Worm (Caenorhabditis elegans) whole organism, L4 larva: ENCODE measurements around the gene C06B3.7.

ENCODE experiments used
- snpc-4 ChIP-seq: fragments of 150-350 bp; optimal IDR thresholded peaks from 2 replicates; lab custom pipeline; 2014; ENCODE audit warnings: missing biosample characterization, missing genetic modification characterization
- zag-1 ChIP-seq: fragments of 150-350 bp; optimal IDR thresholded peaks from 2 replicates; lab custom pipeline; 2014; ENCODE audit warnings: missing biosample characterization, missing genetic modification characterization
- zfp-3 ChIP-seq: fragments of 200-800 bp; sonication (Bioruptor generic); conservative IDR thresholded peaks from 2 replicates; pipeline ENCODE4 v1.3.6; 2022; ENCODE audit warnings: missing genetic modification reagents, missing genetic modification characterization, missing compliant biosample characterization

ce11 chrV:13889516-13889915 is 20.0 kb upstream of the C06B3.7 start, which contains the start of gene spp-12:
- no peak for TF ChIP-seq snpc-4 (tag; lab: Kevin White, UChicago)
- TF ChIP-seq zag-1 (tag; lab: Kevin White, UChicago) = no peak
- no peak for TF ChIP-seq zfp-3 (GFP tag; lab: Robert Waterston, UW)
